Worm (Caenorhabditis elegans) whole organism, L2 larva: Measurements from ENCODE around the gene gop-3.
A peak's percentile ranks its signal among the peaks of the same experiment; 100 is the strongest.

Experiments used
- C34F6.9 ChIP-seq: fragments of 150-350 bp; optimal IDR thresholded peaks from 2 replicates; lab custom pipeline; 2014; ENCODE audit warnings: missing biosample characterization, missing genetic modification characterization
- Y55F3AM.14 ChIP-seq: fragments of 200-800 bp; sonication (Bioruptor generic); optimal IDR thresholded peaks from 2 replicates; lab custom pipeline; 2018; ENCODE audit warnings: mild to moderate bottlenecking, missing genetic modification characterization, missing compliant biosample characterization
- egl-27 ChIP-seq: sonication (generic microtip); optimal IDR thresholded peaks from 3 replicates; lab custom pipeline; 2017; ENCODE audit warnings: missing biosample characterization, missing genetic modification reagents, missing genetic modification characterization
- lin-11 ChIP-seq: fragments of 150-350 bp; sonication (generic microtip); optimal IDR thresholded peaks from 2 replicates; lab custom pipeline; 2014; ENCODE audit warnings: missing biosample characterization, missing genetic modification characterization, inconsistent platforms, mixed read lengths
- lin-13 ChIP-seq: fragments of 150-350 bp; optimal IDR thresholded peaks from 2 replicates; lab custom pipeline; 2014; ENCODE audit warnings: missing biosample characterization, missing genetic modification reagents, missing genetic modification characterization
- lsy-2 ChIP-seq, 2 experiments: fragments of 150-350 bp in 1 of 2; sonication (generic microtip) in 1 of 2; optimal IDR thresholded peaks; 2 replicates each; lab custom pipeline; 2014 to 2017; ENCODE audit warnings: missing biosample characterization in 2 of 2, missing genetic modification characterization in 2 of 2
- mab-5 ChIP-seq: fragments of 150-350 bp; optimal IDR thresholded peaks from 2 replicates; lab custom pipeline; 2014; ENCODE audit warnings: missing biosample characterization, missing genetic modification characterization
- nhr-10 ChIP-seq: sonication (generic microtip); optimal IDR thresholded peaks from 2 replicates; lab custom pipeline; 2017; ENCODE audit warnings: missing biosample characterization, missing genetic modification characterization
- nhr-129 ChIP-seq: fragments of 150-350 bp; optimal IDR thresholded peaks from 2 replicates; lab custom pipeline; 2014; ENCODE audit warnings: missing biosample characterization, missing genetic modification characterization
- nhr-237 ChIP-seq: fragments of 150-350 bp; optimal IDR thresholded peaks from 2 replicates; lab custom pipeline; 2014; ENCODE audit warnings: missing biosample characterization, missing genetic modification characterization
- nhr-25 ChIP-seq: fragments of 150-350 bp; sonication (generic microtip); optimal IDR thresholded peaks from 3 replicates; lab custom pipeline; 2014; ENCODE audit warnings: missing biosample characterization, missing genetic modification characterization
- nhr-77 ChIP-seq: fragments of 150-350 bp; optimal IDR thresholded peaks from 2 replicates; lab custom pipeline; 2014; ENCODE audit warnings: missing biosample characterization, missing genetic modification characterization
- peb-1 ChIP-seq: fragments of 150-350 bp; optimal IDR thresholded peaks from 2 replicates; lab custom pipeline; 2014; ENCODE audit warnings: missing biosample characterization, missing genetic modification characterization
- sma-3 ChIP-seq: sonication (generic microtip); optimal IDR thresholded peaks from 2 replicates; lab custom pipeline; 2016; ENCODE audit warnings: missing genetic modification reagents, missing genetic modification characterization, missing compliant biosample characterization
- sma-9 ChIP-seq, 2 experiments: fragments of 150-350 bp in 1 of 2; sonication (generic microtip) in 1 of 2; optimal IDR thresholded peaks; 2 replicates each; lab custom pipeline; 2014 to 2016; ENCODE audit warnings: missing genetic modification characterization in 2 of 2, mild to moderate bottlenecking in 1 of 2, missing biosample characterization in 1 of 2, missing compliant biosample characterization in 1 of 2, missing genetic modification reagents in 1 of 2, moderate library complexity in 1 of 2
- snpc-4 ChIP-seq: fragments of 150-350 bp; optimal IDR thresholded peaks from 2 replicates; lab custom pipeline; 2014; ENCODE audit warnings: missing biosample characterization, missing genetic modification characterization
- unc-39 ChIP-seq: fragments of 150-350 bp; optimal IDR thresholded peaks from 2 replicates; lab custom pipeline; 2014; ENCODE audit warnings: missing biosample characterization, missing genetic modification characterization
- unc-62 ChIP-seq: fragments of 150-350 bp; optimal IDR thresholded peaks from 2 replicates; lab custom pipeline; 2014; ENCODE audit warnings: missing biosample characterization, missing genetic modification reagents, missing genetic modification characterization

The gop-3 gene

ce11 chrIII:5308278-5308677 is 47.8 kb downstream of the gop-3 start, which contains the start of gene mog-3 (continued):
- no peak for TF ChIP-seq unc-62
- peak; percentile 55 for TF ChIP-seq sma-3 (GFP tag; lab: Kevin White, UChicago)
- peak; percentile 45 for TF ChIP-seq nhr-25
- TF ChIP-seq mab-5 (tag; lab: Kevin White, UChicago), result no peak
- TF ChIP-seq nhr-237 (tag; lab: Kevin White, UChicago), result no peak
- TF ChIP-seq sma-9 (GFP tag; optimal IDR thresholded peaks at IDR 0.05; lab: Kevin White, UChicago), result peak; percentile 74
- TF ChIP-seq sma-9 (tag; optimal IDR thresholded peaks at IDR 0.05; lab: Kevin White, UChicago), result no peak
- TF ChIP-seq snpc-4, result no peak
- TF ChIP-seq lin-13 (GFP tag; lab: Kevin White, UChicago), result peak; percentile 52

ce11 chrIII:5310403-5310802 is 49.9 kb downstream of the gop-3 start:
- no peak for TF ChIP-seq C34F6.9 (tag; lab: Kevin White, UChicago)
- TF ChIP-seq peb-1 (tag; lab: Kevin White, UChicago), result no peak
- TF ChIP-seq Y55F3AM.14 (GFP tag; lab: Kevin White, UChicago), result no peak
- TF ChIP-seq nhr-77 (tag; lab: Kevin White, UChicago), result no peak
- TF ChIP-seq unc-39 (tag; lab: Kevin White, UChicago), result no peak
- TF ChIP-seq, all 48 proteins: peak for 0

ce11 chrIII:5310940-5311339 is 50.4 kb downstream of the gop-3 start, which contains the start of gene pqe-1:
pqe-1 (plus strand) TSS chrIII:5311240.
- TF ChIP-seq lsy-2 (tag; optimal IDR thresholded peaks at IDR 0.05; lab: Kevin White, UChicago) (no peak), egl-27 (tag; lab: Kevin White, UChicago) (no peak), lin-11 (tag; lab: Kevin White, UChicago) (no peak), nhr-129 (tag; lab: Kevin White, UChicago) (no peak), nhr-10 (tag; lab: Kevin White, UChicago) (no peak)
- TF ChIP-seq, all 48 proteins: peak for 0
